Fruit fly (Drosophila melanogaster) whole organism, embryonic: ENCODE data around the gene tutl.
A peak's percentile ranks its signal among the peaks of the same experiment; 100 is the strongest.

Experiments
- Antp ChIP-seq: fragments of 200-800 bp; sonication (Bioruptor generic); optimal IDR thresholded peaks from 3 replicates; lab custom pipeline; 2016; ENCODE audit warnings: missing biosample characterization, missing genetic modification characterization
- C15 ChIP-seq: fragments of 200-800 bp; sonication (Bioruptor generic); IDR thresholded peaks from 3 replicates; pipeline ENCODE4 v1.3.6; 2022; ENCODE audit warnings: missing biosample characterization, missing genetic modification characterization
- CG10654 ChIP-seq: fragments of 200-800 bp; sonication (Bioruptor generic); optimal IDR thresholded peaks from 2 replicates; lab custom pipeline; 2016; ENCODE audit warnings: missing biosample characterization, missing genetic modification characterization
- CG11247 ChIP-seq: fragments of 200-800 bp; sonication (Bioruptor generic); IDR thresholded peaks from 2 replicates; pipeline ENCODE4 v1.3.6; 2022; ENCODE audit warnings: missing biosample characterization, missing genetic modification characterization
- CG13894 ChIP-seq: fragments of 200-800 bp; sonication (Bioruptor generic); optimal IDR thresholded peaks from 3 replicates; lab custom pipeline; 2018; ENCODE audit warnings: missing biosample characterization, mild to moderate bottlenecking, missing genetic modification characterization, moderate library complexity
- CG14710 ChIP-seq: fragments of 200-800 bp; sonication (Bioruptor generic); optimal IDR thresholded peaks from 3 replicates; lab custom pipeline; 2019; ENCODE audit warnings: missing biosample characterization, mild to moderate bottlenecking, missing genetic modification characterization, moderate library complexity
- CG15479 ChIP-seq: fragments of 200-800 bp; sonication (Bioruptor generic); optimal IDR thresholded peaks from 3 replicates; lab custom pipeline; 2019; ENCODE audit warnings: missing biosample characterization, mild to moderate bottlenecking, missing genetic modification characterization, moderate library complexity
- CG1792 ChIP-seq: fragments of 200-800 bp; sonication (Bioruptor generic); optimal IDR thresholded peaks from 2 replicates; lab custom pipeline; 2016; ENCODE audit warnings: missing biosample characterization, missing genetic modification characterization
- CG18476 ChIP-seq: fragments of 200-800 bp; sonication (Bioruptor generic); optimal IDR thresholded peaks from 2 replicates; lab custom pipeline; 2016; ENCODE audit warnings: missing biosample characterization, mild to moderate bottlenecking, missing genetic modification characterization
- CG18599 ChIP-seq: fragments of 200-800 bp; sonication (Bioruptor generic); optimal IDR thresholded peaks from 3 replicates; lab custom pipeline; 2017; ENCODE audit warnings: missing biosample characterization, missing genetic modification characterization, mild to moderate bottlenecking, moderate library complexity, missing genetic modification reagents
- CG2199 ChIP-seq: fragments of 200-800 bp; sonication (Bioruptor generic); IDR thresholded peaks from 3 replicates; pipeline ENCODE4 v1.3.6; 2022; ENCODE audit warnings: missing biosample characterization, missing genetic modification characterization
- CG31224 ChIP-seq: fragments of 200-800 bp; sonication (Bioruptor generic); IDR thresholded peaks from 2 replicates; pipeline ENCODE4 v1.3.6; 2022; ENCODE audit warnings: missing biosample characterization, missing genetic modification characterization
- CG34376 ChIP-seq: fragments of 200-800 bp; sonication (Bioruptor generic); optimal IDR thresholded peaks from 2 replicates; lab custom pipeline; 2018; ENCODE audit warnings: missing biosample characterization, mild to moderate bottlenecking, missing genetic modification characterization
- CG4820 ChIP-seq: fragments of 200-800 bp; sonication (Bioruptor generic); optimal IDR thresholded peaks from 3 replicates; lab custom pipeline; 2016; ENCODE audit warnings: missing biosample characterization, missing genetic modification characterization
- CG4854 ChIP-seq: fragments of 200-800 bp; sonication (Bioruptor generic); optimal IDR thresholded peaks from 2 replicates; lab custom pipeline; 2016; ENCODE audit warnings: missing biosample characterization, missing genetic modification characterization, inconsistent platforms
- CG5180 ChIP-seq: fragments of 200-800 bp; sonication (Bioruptor generic); optimal IDR thresholded peaks from 3 replicates; lab custom pipeline; 2017; ENCODE audit warnings: missing biosample characterization, missing genetic modification characterization, mild to moderate bottlenecking, moderate library complexity, missing genetic modification reagents
- CG5953 ChIP-seq: fragments of 200-800 bp; sonication (Bioruptor generic); IDR thresholded peaks from 2 replicates; pipeline ENCODE4 v1.3.6; 2022; ENCODE audit warnings: missing biosample characterization, missing genetic modification characterization
- E2f2 ChIP-seq: fragments of 200-800 bp; sonication (Bioruptor generic); IDR thresholded peaks from 2 replicates; pipeline ENCODE4 v1.3.6; 2022; ENCODE audit warnings: missing biosample characterization, missing genetic modification characterization
- H15 ChIP-seq: fragments of 200-800 bp; sonication (Bioruptor generic); IDR thresholded peaks from 3 replicates; pipeline ENCODE4 v1.3.6; 2022; ENCODE audit warnings: missing biosample characterization, missing genetic modification characterization
- HLH4C ChIP-seq: fragments of 200-800 bp; sonication (Bioruptor generic); IDR thresholded peaks from 3 replicates; pipeline ENCODE4 v1.3.6; 2022; ENCODE audit warnings: missing biosample characterization, missing genetic modification characterization; ENCODE audit not compliant: partially characterized antibody
- Jarid2 ChIP-seq: fragments of 200-800 bp; sonication (Bioruptor generic); optimal IDR thresholded peaks from 3 replicates; lab custom pipeline; 2017; ENCODE audit warnings: mild to moderate bottlenecking, missing biosample characterization, missing genetic modification reagents, missing genetic modification characterization
- Neu2 ChIP-seq: fragments of 200-800 bp; sonication (Bioruptor generic); optimal IDR thresholded peaks from 3 replicates; lab custom pipeline; 2016; ENCODE audit warnings: missing biosample characterization, missing genetic modification characterization, borderline replicate concordance
- Oaz ChIP-seq: fragments of 200-800 bp; sonication (Bioruptor generic); IDR thresholded peaks from 2 replicates; pipeline ENCODE4 v1.3.6; 2022; ENCODE audit warnings: missing biosample characterization, missing genetic modification characterization
- Oli ChIP-seq: fragments of 200-800 bp; sonication (Bioruptor generic); optimal IDR thresholded peaks from 2 replicates; lab custom pipeline; 2018; ENCODE audit warnings: missing biosample characterization, mild to moderate bottlenecking, missing genetic modification characterization, moderate library complexity
- Opbp ChIP-seq: fragments of 200-800 bp; sonication (Bioruptor generic); IDR thresholded peaks from 3 replicates; pipeline ENCODE4 v1.3.6; 2022; ENCODE audit warnings: missing biosample characterization, missing genetic modification characterization; ENCODE audit not compliant: partially characterized antibody
- PHDP ChIP-seq: fragments of 200-800 bp; sonication (Bioruptor generic); optimal IDR thresholded peaks from 3 replicates; lab custom pipeline; 2018; ENCODE audit warnings: missing biosample characterization, mild to moderate bottlenecking, missing genetic modification characterization, moderate library complexity
- Rfx ChIP-seq: fragments of 200-800 bp; sonication (Bioruptor generic); IDR thresholded peaks from 2 replicates; pipeline ENCODE4 v1.3.6; 2022; ENCODE audit warnings: missing biosample characterization, missing genetic modification characterization
- Rx ChIP-seq: fragments of 200-800 bp; sonication (Bioruptor generic); IDR thresholded peaks from 2 replicates; pipeline ENCODE4 v1.3.6; 2022; ENCODE audit warnings: missing biosample characterization, missing genetic modification characterization
- Side ChIP-seq: fragments of 200-800 bp; sonication (Bioruptor generic); optimal IDR thresholded peaks from 2 replicates; lab custom pipeline; 2016; ENCODE audit warnings: missing biosample characterization, missing genetic modification characterization
- Stat92E ChIP-seq, 3 experiments: fragments of >200 bp in 2 of 3; fragments of 200-800 bp in 1 of 3; sonication (Bioruptor generic) in 1 of 3; optimal IDR thresholded peaks; 2 replicates each; lab custom pipeline; 2017 to 2019; ENCODE audit warnings: missing biosample characterization in 3 of 3, missing genetic modification characterization in 3 of 3, mild to moderate bottlenecking in 1 of 3, moderate library complexity in 1 of 3
- bab2 ChIP-seq: fragments of 200-800 bp; sonication (Bioruptor generic); optimal IDR thresholded peaks from 2 replicates; lab custom pipeline; 2016; ENCODE audit warnings: missing biosample characterization, missing genetic modification characterization
- danr ChIP-seq: fragments of 200-800 bp; sonication (Bioruptor generic); IDR thresholded peaks from 2 replicates; pipeline ENCODE4 v1.3.6; 2022; ENCODE audit warnings: missing biosample characterization, missing genetic modification characterization
- dmrt99B ChIP-seq: fragments of 200-800 bp; sonication (Bioruptor generic); optimal IDR thresholded peaks from 2 replicates; lab custom pipeline; 2018; ENCODE audit warnings: missing biosample characterization, mild to moderate bottlenecking, missing genetic modification characterization, moderate library complexity
- esg ChIP-seq: fragments of 200-800 bp; sonication (Bioruptor generic); conservative IDR thresholded peaks from 2 replicates; pipeline ENCODE4 v1.3.6; 2022; ENCODE audit warnings: missing biosample characterization, missing genetic modification characterization
- fd102C ChIP-seq: fragments of 200-800 bp; sonication (Bioruptor generic); optimal IDR thresholded peaks from 2 replicates; lab custom pipeline; 2018; ENCODE audit warnings: missing biosample characterization, mild to moderate bottlenecking, missing genetic modification characterization, moderate library complexity
- grau ChIP-seq: fragments of 200-800 bp; optimal IDR thresholded peaks from 3 replicates; lab custom pipeline; 2019; ENCODE audit warnings: missing biosample characterization, mild to moderate bottlenecking, missing genetic modification characterization, moderate library complexity
- gro ChIP-seq: fragments of 200-800 bp; sonication (Bioruptor generic); optimal IDR thresholded peaks from 2 replicates; lab custom pipeline; 2016; ENCODE audit warnings: missing biosample characterization, missing genetic modification characterization
- hth ChIP-seq: fragments of >200 bp; optimal IDR thresholded peaks from 2 replicates; lab custom pipeline; 2017; ENCODE audit warnings: inconsistent platforms
- kni ChIP-seq: fragments of 200-800 bp; sonication (Bioruptor generic); optimal IDR thresholded peaks from 3 replicates; lab custom pipeline; 2017; ENCODE audit warnings: mild to moderate bottlenecking, missing biosample characterization, missing genetic modification reagents, missing genetic modification characterization
- odd ChIP-seq: fragments of 200-800 bp; sonication (Bioruptor generic); optimal IDR thresholded peaks from 2 replicates; lab custom pipeline; 2017; ENCODE audit warnings: missing biosample characterization, mild to moderate bottlenecking, missing genetic modification characterization
- org-1 ChIP-seq: fragments of 200-800 bp; sonication (Bioruptor generic); optimal IDR thresholded peaks from 2 replicates; lab custom pipeline; 2017; ENCODE audit warnings: missing biosample characterization, missing genetic modification characterization
- pita ChIP-seq: fragments of 200-800 bp; sonication (Bioruptor generic); optimal IDR thresholded peaks from 2 replicates; lab custom pipeline; 2017; ENCODE audit warnings: missing biosample characterization, mild to moderate bottlenecking, missing genetic modification characterization
- prd ChIP-seq, 3 experiments: fragments of >200 bp in 2 of 3; fragments of 200-800 bp in 1 of 3; sonication (Bioruptor generic) in 1 of 3; optimal IDR thresholded peaks in 2 of 3; IDR thresholded peaks in 1 of 3; 2 replicates in 2 of 3; 3 replicates in 1 of 3; pipeline versions ENCODE4 v1.3.6 to Lab custom; 2017 to 2022; ENCODE audit warnings: missing biosample characterization in 1 of 3, missing genetic modification characterization in 1 of 3
- sd ChIP-seq: fragments of 200-800 bp; sonication (Bioruptor generic); optimal IDR thresholded peaks from 3 replicates; lab custom pipeline; 2018; ENCODE audit warnings: missing biosample characterization, mild to moderate bottlenecking, missing genetic modification characterization, moderate library complexity
- sisA ChIP-seq: fragments of 200-800 bp; sonication (Bioruptor generic); IDR thresholded peaks from 2 replicates; pipeline ENCODE4 v1.3.6; 2022; ENCODE audit warnings: missing biosample characterization, missing genetic modification characterization
- sob ChIP-seq: fragments of 200-800 bp; sonication (Bioruptor generic); IDR thresholded peaks from 2 replicates; pipeline ENCODE4 v1.3.6; 2022; ENCODE audit warnings: missing biosample characterization, missing genetic modification characterization
- stwl ChIP-seq: fragments of 200-800 bp; sonication (Bioruptor generic); optimal IDR thresholded peaks from 3 replicates; lab custom pipeline; 2018; ENCODE audit warnings: missing biosample characterization, mild to moderate bottlenecking, missing genetic modification characterization, moderate library complexity
- sug ChIP-seq: fragments of 200-800 bp; optimal IDR thresholded peaks from 2 replicates; lab custom pipeline; 2019; ENCODE audit warnings: missing biosample characterization, mild to moderate bottlenecking, missing genetic modification characterization, moderate library complexity
- vfl ChIP-seq: fragments of 200-800 bp; sonication (Bioruptor generic); optimal IDR thresholded peaks from 2 replicates; lab custom pipeline; 2016; ENCODE audit warnings: missing biosample characterization, missing genetic modification characterization
- zfh1 ChIP-seq: fragments of 200-800 bp; sonication (Bioruptor generic); IDR thresholded peaks from 3 replicates; pipeline ENCODE4 v1.3.6; 2022; ENCODE audit warnings: missing biosample characterization, missing genetic modification characterization

tutl gene

DNA sequence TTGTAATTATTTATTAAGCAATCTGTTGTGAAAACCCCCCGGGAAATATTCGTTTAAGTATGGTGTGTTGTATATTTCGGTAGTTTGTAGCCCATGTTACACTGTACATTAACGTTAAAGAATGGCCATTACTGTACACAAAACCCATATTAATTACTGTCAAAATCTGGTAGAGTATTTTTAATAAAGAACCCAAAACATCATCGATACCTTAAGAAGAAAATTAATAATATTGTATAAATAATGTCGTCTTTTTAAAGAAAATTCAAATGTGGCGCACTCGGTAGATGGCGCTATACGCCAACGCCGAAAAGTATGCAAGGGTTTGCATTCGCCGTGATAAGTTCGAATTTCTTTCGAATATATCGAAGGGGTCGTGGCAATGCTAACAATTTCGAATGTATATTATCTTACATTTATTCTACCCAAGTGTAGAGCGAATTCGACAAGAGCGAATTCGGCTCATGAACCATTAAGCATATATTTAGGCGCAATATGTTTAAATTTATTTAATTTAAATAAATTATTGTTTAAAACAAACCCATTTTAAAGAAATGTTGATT, 62.7 kb downstream of the tutl start (continued):
- no peak for TF ChIP-seq prd (optimal IDR thresholded peaks at IDR 0.05; lab: Kevin White, UChicago)
- TF ChIP-seq prd (GFP tag; IDR thresholded peaks at IDR 0.05; lab: Robert Waterston, UW) = no peak
- TF ChIP-seq CG15479 (GFP tag; lab: Kevin White, UChicago) = no peak
- TF ChIP-seq CG34376 (GFP tag; lab: Kevin White, UChicago) = no peak
- no peak for TF ChIP-seq Rx (GFP tag; lab: Robert Waterston, UW)
- no peak for TF ChIP-seq CG2199 (GFP tag; lab: Robert Waterston, UW)
- TF ChIP-seq Opbp (GFP tag; lab: Robert Waterston, UW) = peak; percentile 47; the same call in 1 of the 3 replicates
- peak; percentile 47 for TF ChIP-seq stwl (tag; lab: Kevin White, UChicago)
- no peak for TF ChIP-seq gro (GFP tag; lab: Kevin White, UChicago)
- TF ChIP-seq kni (GFP tag; lab: Kevin White, UChicago) = no peak
- no peak for TF ChIP-seq Neu2
- peak; percentile 41 for TF ChIP-seq CG14710 (tag; lab: Kevin White, UChicago)
- TF ChIP-seq CG4820 = peak; percentile 12
- TF ChIP-seq sd = peak; percentile 10
- TF ChIP-seq E2f2 (GFP tag; lab: Robert Waterston, UW) = peak; percentile 94
- TF ChIP-seq CG5180 = no peak
- TF ChIP-seq Oli = no peak
- TF ChIP-seq sug (tag; lab: Kevin White, UChicago) = peak; percentile 46
- no peak for TF ChIP-seq CG4854 (GFP tag; lab: Kevin White, UChicago)
- TF ChIP-seq grau (tag; lab: Kevin White, UChicago) = peak; percentile 15
- TF ChIP-seq fd102C (GFP tag; lab: Kevin White, UChicago) = peak; percentile 47
- no peak for TF ChIP-seq bab2 (GFP tag; lab: Kevin White, UChicago)
- TF ChIP-seq Oaz (GFP tag; lab: Robert Waterston, UW) = no peak
- TF ChIP-seq H15 (GFP tag; lab: Robert Waterston, UW) = no peak
- TF ChIP-seq CG11247 (GFP tag; lab: Robert Waterston, UW) = no peak
- no peak for TF ChIP-seq PHDP (tag; lab: Kevin White, UChicago)
- peak in 1 of 3 experiments; percentile 20 for TF ChIP-seq Stat92E (GFP tag; optimal IDR thresholded peaks at IDR 0.05; lab: Kevin White, UChicago)
- TF ChIP-seq C15 (GFP tag; lab: Robert Waterston, UW) = no peak
- peak; percentile 45 for TF ChIP-seq CG13894 (tag; lab: Kevin White, UChicago)
- TF ChIP-seq CG18599 (GFP tag; lab: Kevin White, UChicago) = no peak
- no peak for TF ChIP-seq org-1 (GFP tag; lab: Kevin White, UChicago)
- no peak for TF ChIP-seq HLH4C (GFP tag; lab: Robert Waterston, UW)
- no peak for TF ChIP-seq CG1792 (GFP tag; lab: Kevin White, UChicago)
- TF ChIP-seq esg (GFP tag; lab: Robert Waterston, UW) = no peak
- TF ChIP-seq CG18476 = no peak
- no peak for TF ChIP-seq CG5953 (GFP tag; lab: Robert Waterston, UW)
- no peak for TF ChIP-seq CG31224 (GFP tag; lab: Robert Waterston, UW)
- no peak for TF ChIP-seq hth
- TF ChIP-seq sob (GFP tag; lab: Robert Waterston, UW) = no peak
- TF ChIP-seq vfl (GFP tag; lab: Kevin White, UChicago) = no peak
- TF ChIP-seq CG10654 (GFP tag; lab: Kevin White, UChicago) = no peak
- TF ChIP-seq Antp (GFP tag; lab: Kevin White, UChicago) = no peak
- TF ChIP-seq dmrt99B (tag; lab: Kevin White, UChicago) = no peak
- peak; percentile 45; the same call in 1 of the 3 replicates for TF ChIP-seq zfh1 (GFP tag; lab: Robert Waterston, UW)
- no peak for TF ChIP-seq sisA (GFP tag; lab: Robert Waterston, UW)
- TF ChIP-seq Side (GFP tag; lab: Kevin White, UChicago) = no peak
- peak; percentile 26; the same call in 1 of the 2 replicates for TF ChIP-seq Rfx
- TF ChIP-seq danr (GFP tag; lab: Robert Waterston, UW) = no peak
- no peak for TF ChIP-seq Jarid2
- TF ChIP-seq odd = no peak
- peak; percentile 92 for TF ChIP-seq pita (GFP tag; lab: Kevin White, UChicago)
